Fruit fly (Drosophila melanogaster) whole organism, embryonic: ENCODE results near the gene CG17010.

Experiments used
- Atf-2 ChIP-seq: fragments of 200-800 bp; sonication (Bioruptor generic); optimal IDR thresholded peaks from 2 replicates; lab custom pipeline; 2016; ENCODE audit warnings: missing biosample characterization, missing genetic modification characterization
- CG12391 ChIP-seq: fragments of 200-800 bp; sonication (Bioruptor generic); optimal IDR thresholded peaks from 3 replicates; lab custom pipeline; 2018; ENCODE audit warnings: missing biosample characterization, mild to moderate bottlenecking, missing genetic modification characterization, moderate library complexity
- CG13296 ChIP-seq: fragments of 200-800 bp; sonication (Bioruptor generic); optimal IDR thresholded peaks from 3 replicates; lab custom pipeline; 2018; ENCODE audit warnings: missing biosample characterization, mild to moderate bottlenecking, missing genetic modification characterization
- CG13424 ChIP-seq: fragments of 200-800 bp; sonication (Bioruptor generic); optimal IDR thresholded peaks from 2 replicates; lab custom pipeline; 2019; ENCODE audit warnings: missing biosample characterization, mild to moderate bottlenecking, missing genetic modification characterization, moderate library complexity
- CG14710 ChIP-seq: fragments of 200-800 bp; sonication (Bioruptor generic); optimal IDR thresholded peaks from 3 replicates; lab custom pipeline; 2019; ENCODE audit warnings: missing biosample characterization, mild to moderate bottlenecking, missing genetic modification characterization, moderate library complexity
- CG1603 ChIP-seq: fragments of 200-800 bp; sonication (Bioruptor generic); optimal IDR thresholded peaks from 2 replicates; lab custom pipeline; 2019; ENCODE audit warnings: missing biosample characterization, mild to moderate bottlenecking, missing genetic modification characterization, moderate library complexity
- CG17802 ChIP-seq: fragments of 200-800 bp; sonication (Bioruptor generic); optimal IDR thresholded peaks from 2 replicates; lab custom pipeline; 2018; ENCODE audit warnings: missing biosample characterization, mild to moderate bottlenecking, missing genetic modification characterization, moderate library complexity
- CG18599 ChIP-seq: fragments of 200-800 bp; sonication (Bioruptor generic); optimal IDR thresholded peaks from 3 replicates; lab custom pipeline; 2017; ENCODE audit warnings: missing biosample characterization, missing genetic modification characterization, mild to moderate bottlenecking, moderate library complexity, missing genetic modification reagents
- CG2120 ChIP-seq: fragments of 200-800 bp; sonication (Bioruptor generic); optimal IDR thresholded peaks from 3 replicates; lab custom pipeline; 2016; ENCODE audit warnings: missing biosample characterization, missing genetic modification characterization
- CG31365 ChIP-seq: fragments of 200-800 bp; sonication (Bioruptor generic); optimal IDR thresholded peaks from 2 replicates; lab custom pipeline; 2018; ENCODE audit warnings: missing biosample characterization, mild to moderate bottlenecking, missing genetic modification characterization
- CG5953 ChIP-seq: fragments of 200-800 bp; sonication (Bioruptor generic); IDR thresholded peaks from 2 replicates; pipeline ENCODE4 v1.3.6; 2022; ENCODE audit warnings: missing biosample characterization, missing genetic modification characterization
- CG7271 ChIP-seq: fragments of 200-800 bp; sonication (Bioruptor generic); optimal IDR thresholded peaks from 2 replicates; lab custom pipeline; 2018; ENCODE audit warnings: missing biosample characterization, mild to moderate bottlenecking, missing genetic modification characterization, moderate library complexity
- CG7556 ChIP-seq: fragments of 200-800 bp; sonication (Bioruptor generic); optimal IDR thresholded peaks from 2 replicates; lab custom pipeline; 2017; ENCODE audit warnings: missing biosample characterization, mild to moderate bottlenecking, missing genetic modification characterization
- CG7839 ChIP-seq: fragments of 200-800 bp; sonication (Bioruptor generic); optimal IDR thresholded peaks from 3 replicates; lab custom pipeline; 2018; ENCODE audit warnings: missing biosample characterization, mild to moderate bottlenecking, missing genetic modification characterization, moderate library complexity
- CG9727 ChIP-seq: fragments of 200-800 bp; sonication (Bioruptor generic); optimal IDR thresholded peaks from 3 replicates; lab custom pipeline; 2017; ENCODE audit warnings: missing biosample characterization, mild to moderate bottlenecking, missing genetic modification characterization
- Chrac-16 ChIP-seq: fragments of 200-800 bp; sonication (Bioruptor generic); optimal IDR thresholded peaks from 3 replicates; lab custom pipeline; 2016; ENCODE audit warnings: missing biosample characterization, missing genetic modification characterization
- Drgx ChIP-seq: fragments of 200-800 bp; sonication (Bioruptor generic); IDR thresholded peaks from 2 replicates; pipeline ENCODE4 v1.3.6; 2022; ENCODE audit warnings: missing biosample characterization, missing genetic modification characterization
- Ets65A ChIP-seq: fragments of 200-800 bp; sonication (Bioruptor generic); peaks from one replicate; lab custom pipeline; 2016; ENCODE audit warnings: missing biosample characterization, missing genetic modification characterization
- Ets97D ChIP-seq: fragments of 200-800 bp; sonication (Bioruptor generic); optimal IDR thresholded peaks from 3 replicates; lab custom pipeline; 2016; ENCODE audit warnings: missing biosample characterization, missing genetic modification characterization
- Jarid2 ChIP-seq: fragments of 200-800 bp; sonication (Bioruptor generic); optimal IDR thresholded peaks from 3 replicates; lab custom pipeline; 2017; ENCODE audit warnings: mild to moderate bottlenecking, missing biosample characterization, missing genetic modification reagents, missing genetic modification characterization
- Kr ChIP-seq: fragments of 200-800 bp; sonication (Bioruptor generic); optimal IDR thresholded peaks from 2 replicates; lab custom pipeline; 2017; ENCODE audit warnings: missing biosample characterization, mild to moderate bottlenecking, missing genetic modification characterization
- Med ChIP-seq: fragments of 200-800 bp; sonication (Bioruptor generic); peaks from one replicate; lab custom pipeline; 2016; ENCODE audit warnings: missing biosample characterization, missing genetic modification characterization, mild to moderate bottlenecking, inconsistent platforms, moderate library complexity
- Nf-YA ChIP-seq: fragments of 200-800 bp; sonication (Bioruptor generic); IDR thresholded peaks from 2 replicates; pipeline ENCODE4 v1.3.6; 2022; ENCODE audit warnings: missing biosample characterization, missing genetic modification characterization
- Pdp1 ChIP-seq, 2 experiments: fragments of 200-800 bp; sonication (Bioruptor generic); optimal IDR thresholded peaks; 3 replicates each; lab custom pipeline; 2016; ENCODE audit warnings: missing biosample characterization in 2 of 2, missing genetic modification characterization in 2 of 2, mild to moderate bottlenecking in 1 of 2, moderate library complexity in 1 of 2
- Ptx1 ChIP-seq: fragments of 200-800 bp; sonication (Bioruptor generic); IDR thresholded peaks from 2 replicates; pipeline ENCODE4 v1.3.6; 2022; ENCODE audit warnings: missing biosample characterization, missing genetic modification characterization
- abd-A ChIP-seq: fragments of 200-800 bp; sonication (Bioruptor generic); optimal IDR thresholded peaks from 3 replicates; lab custom pipeline; 2019; ENCODE audit warnings: missing biosample characterization, mild to moderate bottlenecking, missing genetic modification characterization, moderate library complexity
- ap ChIP-seq: fragments of 200-800 bp; sonication (Bioruptor generic); IDR thresholded peaks from 2 replicates; pipeline ENCODE4 v1.3.6; 2022; ENCODE audit warnings: missing biosample characterization, missing genetic modification characterization
- bab2 ChIP-seq: fragments of 200-800 bp; sonication (Bioruptor generic); optimal IDR thresholded peaks from 2 replicates; lab custom pipeline; 2016; ENCODE audit warnings: missing biosample characterization, missing genetic modification characterization
- ci ChIP-seq: fragments of 200-800 bp; sonication (Bioruptor generic); IDR thresholded peaks from 3 replicates; pipeline ENCODE4 v1.3.6; 2022; ENCODE audit warnings: missing biosample characterization, missing genetic modification characterization
- eyg ChIP-seq: fragments of 200-800 bp; sonication (Bioruptor generic); optimal IDR thresholded peaks from 3 replicates; lab custom pipeline; 2016; ENCODE audit warnings: missing biosample characterization, missing genetic modification characterization
- fd96Cb ChIP-seq: fragments of 200-800 bp; sonication (Bioruptor generic); optimal IDR thresholded peaks from 2 replicates; lab custom pipeline; 2018; ENCODE audit warnings: missing biosample characterization, mild to moderate bottlenecking, missing genetic modification characterization, moderate library complexity
- gce ChIP-seq: fragments of 200-800 bp; sonication (Bioruptor generic); IDR thresholded peaks from 3 replicates; pipeline ENCODE4 v1.3.6; 2022; ENCODE audit warnings: missing biosample characterization, missing genetic modification characterization
- gem ChIP-seq: fragments of 200-800 bp; sonication (Bioruptor generic); optimal IDR thresholded peaks from 2 replicates; lab custom pipeline; 2019; ENCODE audit warnings: missing biosample characterization, mild to moderate bottlenecking, missing genetic modification characterization, moderate library complexity
- grau ChIP-seq: fragments of 200-800 bp; optimal IDR thresholded peaks from 3 replicates; lab custom pipeline; 2019; ENCODE audit warnings: missing biosample characterization, mild to moderate bottlenecking, missing genetic modification characterization, moderate library complexity
- gsb-n ChIP-seq: fragments of 200-800 bp; sonication (Bioruptor generic); optimal IDR thresholded peaks from 3 replicates; lab custom pipeline; 2018; ENCODE audit warnings: missing biosample characterization, mild to moderate bottlenecking, missing genetic modification characterization
- jumu ChIP-seq: fragments of 200-800 bp; sonication (Bioruptor generic); optimal IDR thresholded peaks from 3 replicates; lab custom pipeline; 2016; ENCODE audit warnings: missing biosample characterization, missing genetic modification characterization
- knrl ChIP-seq: fragments of 200-800 bp; sonication (Bioruptor generic); IDR thresholded peaks from 3 replicates; pipeline ENCODE4 v1.3.6; 2022; ENCODE audit warnings: missing biosample characterization, missing genetic modification characterization; ENCODE audit not compliant: partially characterized antibody
- phol ChIP-seq: fragments of 200-800 bp; sonication (Bioruptor generic); optimal IDR thresholded peaks from 3 replicates; lab custom pipeline; 2018; ENCODE audit warnings: missing biosample characterization, mild to moderate bottlenecking, missing genetic modification characterization, moderate library complexity
- prd ChIP-seq, 3 experiments: fragments of >200 bp in 2 of 3; fragments of 200-800 bp in 1 of 3; sonication (Bioruptor generic) in 1 of 3; optimal IDR thresholded peaks in 2 of 3; IDR thresholded peaks in 1 of 3; 2 replicates in 2 of 3; 3 replicates in 1 of 3; pipeline versions ENCODE4 v1.3.6 to Lab custom; 2017 to 2022; ENCODE audit warnings: missing biosample characterization in 1 of 3, missing genetic modification characterization in 1 of 3
- ro ChIP-seq: fragments of 200-800 bp; sonication (Bioruptor generic); IDR thresholded peaks from 2 replicates; pipeline ENCODE4 v1.3.6; 2022; ENCODE audit warnings: missing biosample characterization, missing genetic modification characterization
- shn ChIP-seq: fragments of 200-800 bp; sonication (Bioruptor generic); optimal IDR thresholded peaks from 3 replicates; lab custom pipeline; 2016; ENCODE audit warnings: missing biosample characterization, missing genetic modification characterization
- ttk ChIP-seq: fragments of 200-800 bp; sonication (Bioruptor generic); IDR thresholded peaks from 2 replicates; pipeline ENCODE4 v2.1.2; 2022; ENCODE audit warnings: missing biosample characterization, missing genetic modification characterization
- twi ChIP-seq: fragments of 200-800 bp; optimal IDR thresholded peaks from 2 replicates; lab custom pipeline; 2019; ENCODE audit warnings: missing biosample characterization, mild to moderate bottlenecking, missing genetic modification characterization, moderate library complexity
- unc-4 ChIP-seq: fragments of 200-800 bp; sonication (Bioruptor generic); IDR thresholded peaks from 2 replicates; pipeline ENCODE4 v1.3.6; 2022; ENCODE audit warnings: missing biosample characterization, missing genetic modification characterization; ENCODE audit not compliant: partially characterized antibody
- unpg ChIP-seq: fragments of 200-800 bp; sonication (Bioruptor generic); optimal IDR thresholded peaks from 3 replicates; lab custom pipeline; 2018; ENCODE audit warnings: missing biosample characterization, mild to moderate bottlenecking, missing genetic modification characterization, moderate library complexity
- wdn ChIP-seq: fragments of 200-800 bp; sonication (Bioruptor generic); IDR thresholded peaks from 2 replicates; pipeline ENCODE4 v1.3.6; 2022; ENCODE audit warnings: missing biosample characterization, missing genetic modification characterization

CG17010 gene

dm6 chr2L:12353926-12354325, 2.3 kb upstream of the CG17010 start (continued):
- TF ChIP-seq Ptx1 (0 out of 2 replicates have a peak, but pooled peaks have one; percentile 14), CG17802 (tag; lab: Kevin White, UChicago) (no peak), CG13424 (tag; lab: Kevin White, UChicago) (peak; percentile 15), Nf-YA (GFP tag; lab: Robert Waterston, UW) (peak; percentile 9; the same call in 1 of the 2 replicates), fd96Cb (no peak), CG12391 (tag; lab: Kevin White, UChicago) (peak; percentile 16), twi (tag; lab: Kevin White, UChicago) (peak; percentile 23), CG7556 (GFP tag; lab: Kevin White, UChicago) (peak; percentile 40), Atf-2 (no peak), CG1603 (tag; lab: Kevin White, UChicago) (peak; percentile 14), grau (peak; percentile 23), CG18599 (GFP tag; lab: Kevin White, UChicago) (peak; percentile 57), CG2120 (GFP tag; lab: Kevin White, UChicago) (peak; percentile 9), unpg (GFP tag; lab: Kevin White, UChicago) (peak; percentile 14), prd (optimal IDR thresholded peaks at IDR 0.05; lab: Kevin White, UChicago) (no peak), prd (GFP tag; IDR thresholded peaks at IDR 0.05; lab: Robert Waterston, UW) (0 out of 3 replicates have a peak, but pooled peaks have one; percentile 16), CG7839 (tag; lab: Kevin White, UChicago) (peak; percentile 41), knrl (no peak)

dm6 chr2L:12363206-12363605, 7.0 kb downstream of the CG17010 start:
- peak; percentile 13 for TF ChIP-seq Ets97D
- TF ChIP-seq Kr, result no peak
- TF ChIP-seq ci (GFP tag; lab: Robert Waterston, UW), result no peak
- TF ChIP-seq CG31365 (tag; lab: Kevin White, UChicago), result no peak
- TF ChIP-seq Med, result peak; percentile 60
- TF ChIP-seq ap (GFP tag; lab: Robert Waterston, UW), result no peak
- TF ChIP-seq CG7271 (tag; lab: Kevin White, UChicago), result peak; percentile 73
- no peak for TF ChIP-seq eyg (GFP tag; lab: Kevin White, UChicago)
- peak in 1 of 2 experiments; percentile 35 for TF ChIP-seq Pdp1 (GFP tag; optimal IDR thresholded peaks at IDR 0.05; lab: Kevin White, UChicago)
- TF ChIP-seq Ets65A (GFP tag; lab: Kevin White, UChicago), result peak; percentile 90
- TF ChIP-seq gce (GFP tag; lab: Robert Waterston, UW), result no peak

dm6 chr2L:12364090-12364489, 7.8 kb downstream of the CG17010 start:
- TF ChIP-seq CG14710 (no peak), CG31365 (tag; lab: Kevin White, UChicago) (no peak), gem (tag; lab: Kevin White, UChicago) (peak; percentile 0), Drgx (peak; percentile 66)

- peak; percentile 33 for TF ChIP-seq CG13296
- TF ChIP-seq ro, result no peak
- TF ChIP-seq phol (tag; lab: Kevin White, UChicago), result no peak
- no peak for TF ChIP-seq CG7839 (tag; lab: Kevin White, UChicago)
- TF ChIP-seq wdn (GFP tag; lab: Robert Waterston, UW), result no peak
- no peak; the same call in 1 of the 2 replicates for TF ChIP-seq unc-4 (GFP tag; lab: Robert Waterston, UW)
- TF ChIP-seq Chrac-16 (GFP tag; lab: Kevin White, UChicago), result no peak
- TF ChIP-seq gsb-n (tag; lab: Kevin White, UChicago), result peak; percentile 98
- TF ChIP-seq Jarid2 (GFP tag; lab: Kevin White, UChicago), result peak; percentile 80
- peak; percentile 18 for TF ChIP-seq CG14710
- TF ChIP-seq CG5953 (GFP tag; lab: Robert Waterston, UW), result no peak
- no peak for TF ChIP-seq jumu (GFP tag; lab: Kevin White, UChicago)
- TF ChIP-seq abd-A (tag; lab: Kevin White, UChicago), result peak; percentile 68
- TF ChIP-seq shn (GFP tag; lab: Kevin White, UChicago), result peak; percentile 4
- TF ChIP-seq bab2, result no peak
- no peak for TF ChIP-seq ttk (GFP tag; lab: Robert Waterston, UW)
- TF ChIP-seq CG9727 (GFP tag; lab: Kevin White, UChicago), result peak; percentile 1
These were observed 9.8 kb downstream of the CG17010 start for dm6 chr2L:12365964-12366482.
